Fruit fly (Drosophila melanogaster): ENCODE results near the gene muc.

Gene muc

DNA sequence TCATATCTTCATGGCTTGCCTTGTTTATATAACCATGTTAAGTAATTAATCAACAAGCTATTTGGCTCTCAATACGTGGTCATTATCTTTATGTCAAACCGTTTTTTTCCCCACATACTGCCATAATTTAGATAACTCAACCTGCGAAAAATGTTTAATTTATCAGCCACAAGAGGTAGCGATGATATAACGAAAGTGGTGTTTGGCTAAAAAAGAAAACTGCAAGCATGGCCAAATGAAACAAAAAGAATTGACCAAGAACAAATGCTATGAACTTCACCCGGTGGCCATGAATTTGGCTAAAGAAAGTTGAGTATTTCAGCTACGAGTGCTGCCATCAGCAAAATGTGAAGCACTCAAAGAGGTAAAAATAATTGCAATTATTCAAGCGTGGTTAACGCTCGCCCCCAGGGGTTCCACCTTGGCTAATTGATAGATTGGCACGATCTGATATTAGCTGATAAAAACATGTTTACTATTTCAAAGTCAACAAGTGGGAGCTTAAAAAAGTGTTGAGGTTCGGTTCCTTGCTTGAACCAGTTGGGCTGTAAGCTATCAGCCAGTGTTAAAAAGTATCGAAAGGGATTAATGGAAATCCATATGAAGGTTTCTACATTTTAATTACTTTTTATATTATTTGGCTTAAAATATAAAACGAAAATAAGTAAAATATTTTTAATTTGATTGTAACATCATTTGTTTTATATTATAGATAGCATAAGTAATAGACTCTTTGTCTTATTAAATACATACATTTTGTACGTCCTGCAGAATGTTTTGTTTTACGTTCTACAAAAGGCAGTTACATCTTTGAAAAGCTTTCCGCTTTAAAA lies 10.0 kb downstream of the muc start (continued):
- TF ChIP-seq CG9817 (tag; optimal IDR thresholded peaks at IDR 0.05) = peak; percentile 71
- peak; percentile 85 for TF ChIP-seq CG12769 (tag; optimal IDR thresholded peaks at IDR 0.05)
- no peak; the same call in 1 of the 2 replicates for TF ChIP-seq Drgx (GFP tag; IDR thresholded peaks at IDR 0.05)
- TF ChIP-seq Dip2 (GFP tag; IDR thresholded peaks at IDR 0.05) = no peak
- TF ChIP-seq pnt (GFP tag; optimal IDR thresholded peaks at IDR 0.05) = peak; percentile 56
- no peak for TF ChIP-seq CG2129 (GFP tag; IDR thresholded peaks at IDR 0.05; ENCODE audit: partially characterized antibody)
- TF ChIP-seq E2f1 (GFP tag; IDR thresholded peaks at IDR 0.05) = peak; percentile 53
- peak; percentile 19 for TF ChIP-seq CG14710 (tag; optimal IDR thresholded peaks at IDR 0.05)
- TF ChIP-seq Ets97D (GFP tag; optimal IDR thresholded peaks at IDR 0.05) = peak; percentile 19
- peak; percentile 52 for TF ChIP-seq CG6765 (GFP tag; optimal IDR thresholded peaks at IDR 0.05)
- TF ChIP-seq exex (tag; optimal IDR thresholded peaks at IDR 0.05) = peak; percentile 90
- TF ChIP-seq CG18476 (GFP tag; optimal IDR thresholded peaks at IDR 0.05) = peak; percentile 30
- TF ChIP-seq CG5245 (GFP tag; optimal IDR thresholded peaks at IDR 0.05) = peak; percentile 33
- peak; percentile 87 for TF ChIP-seq ATbp (GFP tag; optimal IDR thresholded peaks at IDR 0.05)
- peak; percentile 36 for TF ChIP-seq vvl (GFP tag; IDR thresholded peaks at IDR 0.05)
- no peak for TF ChIP-seq lov (optimal IDR thresholded peaks at IDR 0.05)
- TF ChIP-seq lov (GFP tag; IDR thresholded peaks at IDR 0.05) = peak; percentile 61; the same call in 1 of the 3 replicates
- TF ChIP-seq Sin3A (optimal IDR thresholded peaks at IDR 0.05) = no peak
- no peak for TF ChIP-seq sima (GFP tag; optimal IDR thresholded peaks at IDR 0.05)
- TF ChIP-seq CG11093 (GFP tag; IDR thresholded peaks at IDR 0.05) = peak; percentile 57; the same call in 1 of the 3 replicates
- peak; percentile 69; the same call in 1 of the 2 replicates for TF ChIP-seq danr (GFP tag; IDR thresholded peaks at IDR 0.05)
- TF ChIP-seq YL-1 (GFP tag; optimal IDR thresholded peaks at IDR 0.05) = peak; percentile 49
- peak; percentile 31; the same call in 1 of the 2 replicates for TF ChIP-seq sisA (GFP tag; IDR thresholded peaks at IDR 0.05)
- TF ChIP-seq ssp (GFP tag; IDR thresholded peaks at IDR 0.05) = no peak
- TF ChIP-seq gro (GFP tag; optimal IDR thresholded peaks at IDR 0.05) = peak; percentile 64
- TF ChIP-seq CG18619 (GFP tag; optimal IDR thresholded peaks at IDR 0.05) = peak; percentile 76
- no peak for TF ChIP-seq HLHmδ (GFP tag; optimal IDR thresholded peaks at IDR 0.05)
- peak; percentile 23 for TF ChIP-seq CG31388 (GFP tag; optimal IDR thresholded peaks at IDR 0.05)
- peak; percentile 38 for TF ChIP-seq CG7786 (GFP tag; optimal IDR thresholded peaks at IDR 0.05)
- no peak for TF ChIP-seq sim (GFP tag; IDR thresholded peaks at IDR 0.05)
- peak; percentile 82 for TF ChIP-seq CrebB (tag; optimal IDR thresholded peaks at IDR 0.05)
- TF ChIP-seq CG6272 (GFP tag; IDR thresholded peaks at IDR 0.05) = no peak
- peak; percentile 59 for TF ChIP-seq tx (GFP tag; optimal IDR thresholded peaks at IDR 0.05)
- peak; percentile 62; the same call in 1 of the 3 replicates for TF ChIP-seq CG34422 (GFP tag; IDR thresholded peaks at IDR 0.05)
- TF ChIP-seq CG31365 (tag; optimal IDR thresholded peaks at IDR 0.05) = peak; percentile 41
- TF ChIP-seq CG8089 (GFP tag; optimal IDR thresholded peaks at IDR 0.05) = peak; percentile 54
- peak; percentile 42; the same call in 2 of the 3 replicates for TF ChIP-seq CG17361 (GFP tag; IDR thresholded peaks at IDR 0.05)
- peak; percentile 43 for TF ChIP-seq Blimp-1 (GFP tag; optimal IDR thresholded peaks at IDR 0.05)
- peak; percentile 39 for TF ChIP-seq CG11723 (GFP tag; optimal IDR thresholded peaks at IDR 0.05)
- TF ChIP-seq zfh2 (GFP tag; optimal IDR thresholded peaks at IDR 0.05) = peak; percentile 70
- TF ChIP-seq CG3163 (GFP tag; optimal IDR thresholded peaks at IDR 0.05) = peak; percentile 67
- TF ChIP-seq Hr39 (optimal IDR thresholded peaks at IDR 0.05) = no peak
- peak; percentile 11 for TF ChIP-seq en (GFP tag; optimal IDR thresholded peaks at IDR 0.05)
- TF ChIP-seq lmd (GFP tag; IDR thresholded peaks at IDR 0.05) = peak; percentile 22; the same call in 1 of the 2 replicates
- no peak for TF ChIP-seq Dll (GFP tag; IDR thresholded peaks at IDR 0.05; ENCODE audit: partially characterized antibody)
- TF ChIP-seq CG7839 (tag; optimal IDR thresholded peaks at IDR 0.05) = peak; percentile 40
- peak; percentile 61 for TF ChIP-seq BtbVII (GFP tag; optimal IDR thresholded peaks at IDR 0.05)
- TF ChIP-seq Hand (GFP tag; optimal IDR thresholded peaks at IDR 0.05) = peak; percentile 9
- peak; percentile 85 for TF ChIP-seq Rfx (GFP tag; IDR thresholded peaks at IDR 0.05)
- peak in 1 of 2 experiments; percentile 17 for TF ChIP-seq Eip74EF (GFP tag; optimal IDR thresholded peaks at IDR 0.05)

Data from whole organism, embryonic.